Fruit fly (Drosophila melanogaster) whole organism, wandering third instar larva: ENCODE results near the gene FucT6.

ENCODE experiments used
- Abd-B ChIP-seq: fragments of >200 bp; optimal IDR thresholded peaks from 2 replicates; lab custom pipeline; 2017; ENCODE audit warnings: missing biosample characterization, missing genetic modification characterization
- CG32264 ChIP-seq: fragments of 200-800 bp; sonication (Bioruptor generic); optimal IDR thresholded peaks from 2 replicates; lab custom pipeline; 2016; ENCODE audit warnings: missing biosample characterization, missing genetic modification characterization
- CG9705 ChIP-seq: fragments of 200-800 bp; sonication (Bioruptor generic); optimal IDR thresholded peaks from 2 replicates; lab custom pipeline; 2018; ENCODE audit warnings: missing biosample characterization, mild to moderate bottlenecking, missing genetic modification characterization
- CrebA ChIP-seq: fragments of 200-800 bp; sonication (Bioruptor generic); optimal IDR thresholded peaks from 2 replicates; lab custom pipeline; 2016; ENCODE audit warnings: missing biosample characterization, mild to moderate bottlenecking, missing genetic modification characterization, borderline replicate concordance
- Dfd ChIP-seq: fragments of >200 bp; optimal IDR thresholded peaks from 2 replicates; lab custom pipeline; 2017; ENCODE audit warnings: missing biosample characterization, missing genetic modification characterization
- Dif ChIP-seq: fragments of 200-275, 200-300 bp; sonication (Bioruptor generic); optimal IDR thresholded peaks from 2 replicates; lab custom pipeline; 2018; ENCODE audit warnings: missing biosample characterization, missing genetic modification characterization; ENCODE audit not compliant: partially characterized antibody
- GATAd ChIP-seq: sonication (Bioruptor generic); optimal IDR thresholded peaks from 2 replicates; lab custom pipeline; 2016; ENCODE audit warnings: missing biosample characterization, missing genetic modification characterization
- HLH106 ChIP-seq: fragments of 200-800 bp; optimal IDR thresholded peaks from 3 replicates; lab custom pipeline; 2019; ENCODE audit warnings: missing biosample characterization, mild to moderate bottlenecking, missing genetic modification characterization, moderate library complexity
- Hnf4 ChIP-seq: fragments of 200-800 bp; sonication (Bioruptor generic); optimal IDR thresholded peaks from 2 replicates; lab custom pipeline; 2016; ENCODE audit warnings: missing biosample characterization, mild to moderate bottlenecking, missing genetic modification characterization
- Hr78 ChIP-seq: fragments of >200 bp; optimal IDR thresholded peaks from 2 replicates; lab custom pipeline; 2017; ENCODE audit warnings: missing biosample characterization, missing genetic modification characterization
- Hr83 ChIP-seq: fragments of 200-300 bp; sonication (Bioruptor generic); optimal IDR thresholded peaks from 2 replicates; lab custom pipeline; 2016; ENCODE audit warnings: missing biosample characterization, mild to moderate bottlenecking, missing genetic modification characterization, moderate library complexity; ENCODE audit not compliant: poor library complexity, severe bottlenecking
- Jra ChIP-seq: sonication (Bioruptor generic); optimal IDR thresholded peaks from 2 replicates; lab custom pipeline; 2016; ENCODE audit warnings: missing biosample characterization, missing genetic modification characterization
- Mio ChIP-seq: sonication (Bioruptor generic); optimal IDR thresholded peaks from 2 replicates; lab custom pipeline; 2016; ENCODE audit warnings: missing biosample characterization, missing genetic modification characterization
- Myc ChIP-seq: fragments of >200 bp; optimal IDR thresholded peaks from 2 replicates; lab custom pipeline; 2017
- N ChIP-seq: fragments of >200 bp; optimal IDR thresholded peaks from 2 replicates; lab custom pipeline; 2018; ENCODE audit warnings: missing biosample characterization, missing external identifiers, missing genetic modification characterization
- OdsH ChIP-seq: fragments of 200-800 bp; sonication (Bioruptor generic); optimal IDR thresholded peaks from 2 replicates; lab custom pipeline; 2016; ENCODE audit warnings: missing biosample characterization, mild to moderate bottlenecking, missing genetic modification characterization
- Rel ChIP-seq, 2 experiments: fragments of 200-800 bp; sonication (Bioruptor generic) in 1 of 2; optimal IDR thresholded peaks; 2 replicates in 1 of 2; 3 replicates in 1 of 2; lab custom pipeline; 2016 to 2019; ENCODE audit warnings: mild to moderate bottlenecking in 2 of 2, missing biosample characterization in 2 of 2, missing genetic modification characterization in 2 of 2, moderate library complexity in 1 of 2
- Sp1 ChIP-seq: fragments of 200-800 bp; sonication (Bioruptor generic); optimal IDR thresholded peaks from 3 replicates; lab custom pipeline; 2019; ENCODE audit warnings: missing biosample characterization, mild to moderate bottlenecking, missing genetic modification characterization, moderate library complexity
- Vsx2 ChIP-seq: fragments of 200-300, 225-300 bp; sonication (Bioruptor generic); optimal IDR thresholded peaks from 2 replicates; lab custom pipeline; 2018; ENCODE audit warnings: missing biosample characterization, missing genetic modification characterization; ENCODE audit not compliant: partially characterized antibody
- br ChIP-seq: fragments of 200-800 bp; sonication (Bioruptor generic); optimal IDR thresholded peaks from 2 replicates; lab custom pipeline; 2016; ENCODE audit warnings: missing biosample characterization, missing genetic modification characterization
- brk ChIP-seq: fragments of 200-800 bp; sonication (Bioruptor generic); optimal IDR thresholded peaks from 2 replicates; lab custom pipeline; 2016; ENCODE audit warnings: missing biosample characterization, mild to moderate bottlenecking, missing genetic modification characterization
- dl ChIP-seq, 2 experiments: fragments of 175-275, 200-275 bp in 1 of 2; fragments of 200-275 bp in 1 of 2; sonication (Bioruptor generic); optimal IDR thresholded peaks; lab custom pipeline; 2018; ENCODE audit warnings: mild to moderate bottlenecking in 2 of 2, missing biosample characterization in 2 of 2, missing genetic modification characterization in 2 of 2, moderate library complexity in 2 of 2; ENCODE audit not compliant: partially characterized antibody in 2 of 2, insufficient read depth in 1 of 2
- dmrt93B ChIP-seq: fragments of 200-800 bp; sonication (Bioruptor generic); optimal IDR thresholded peaks from 2 replicates; lab custom pipeline; 2018; ENCODE audit warnings: missing biosample characterization, mild to moderate bottlenecking, missing genetic modification characterization
- dsf ChIP-seq: sonication (Bioruptor generic); optimal IDR thresholded peaks from 2 replicates; lab custom pipeline; 2016; ENCODE audit warnings: missing biosample characterization, missing genetic modification characterization, borderline replicate concordance
- ey ChIP-seq: fragments of 200-800 bp; sonication (Bioruptor generic); optimal IDR thresholded peaks from 2 replicates; lab custom pipeline; 2016; ENCODE audit warnings: missing biosample characterization, missing genetic modification characterization
- foxo ChIP-seq, 2 experiments: fragments of 200-800 bp; sonication (Bioruptor generic); optimal IDR thresholded peaks; 2 replicates in 1 of 2; 3 replicates in 1 of 2; lab custom pipeline; 2016 to 2017; ENCODE audit warnings: missing biosample characterization in 2 of 2, missing genetic modification characterization in 2 of 2
- fru ChIP-seq: fragments of 200-800 bp; sonication (Bioruptor generic); optimal IDR thresholded peaks from 3 replicates; lab custom pipeline; 2016; ENCODE audit warnings: missing biosample characterization, mild to moderate bottlenecking, missing genetic modification characterization
- h ChIP-seq: fragments of 200-800 bp; sonication (Bioruptor generic); optimal IDR thresholded peaks from 3 replicates; lab custom pipeline; 2016; ENCODE audit warnings: missing biosample characterization, mild to moderate bottlenecking, missing genetic modification characterization
- jim ChIP-seq: fragments of 175-275, 200-325 bp; sonication (Bioruptor generic); optimal IDR thresholded peaks from 2 replicates; lab custom pipeline; 2016; ENCODE audit warnings: missing biosample characterization, mild to moderate bottlenecking, missing genetic modification characterization
- lola ChIP-seq: fragments of >200 bp; optimal IDR thresholded peaks from 2 replicates; lab custom pipeline; 2017; ENCODE audit warnings: missing biosample characterization, missing genetic modification characterization
- pan ChIP-seq: fragments of >200 bp; optimal IDR thresholded peaks from 2 replicates; lab custom pipeline; 2017
- psq ChIP-seq: fragments of 200-800 bp; sonication (Bioruptor generic); optimal IDR thresholded peaks from 3 replicates; lab custom pipeline; 2017; ENCODE audit warnings: missing biosample characterization, mild to moderate bottlenecking, missing genetic modification characterization, moderate library complexity
- rgr ChIP-seq: fragments of 200-800 bp; sonication (Bioruptor generic); optimal IDR thresholded peaks from 3 replicates; lab custom pipeline; 2016; ENCODE audit warnings: missing biosample characterization, mild to moderate bottlenecking, missing genetic modification characterization
- sage ChIP-seq: fragments of 200-800 bp; sonication (Bioruptor generic); optimal IDR thresholded peaks from 2 replicates; lab custom pipeline; 2016; ENCODE audit warnings: missing biosample characterization, mild to moderate bottlenecking, missing genetic modification characterization
- sv ChIP-seq: fragments of 200-800 bp; sonication (Bioruptor generic); optimal IDR thresholded peaks from 3 replicates; lab custom pipeline; 2016; ENCODE audit warnings: missing biosample characterization, missing genetic modification characterization
- tai ChIP-seq: sonication (Bioruptor generic); optimal IDR thresholded peaks from 2 replicates; lab custom pipeline; 2016; ENCODE audit warnings: missing biosample characterization, missing genetic modification characterization
- usp ChIP-seq: fragments of >200 bp; optimal IDR thresholded peaks from 2 replicates; lab custom pipeline; 2017; ENCODE audit warnings: missing biosample characterization, missing genetic modification characterization
- woc ChIP-seq: sonication (Bioruptor generic); optimal IDR thresholded peaks from 2 replicates; lab custom pipeline; 2016; ENCODE audit warnings: missing biosample characterization, mild to moderate bottlenecking, missing genetic modification characterization

The FucT6 gene

dm6 chrX:11689669-11690068 is 20.1 kb downstream of the FucT6 start:
- TF ChIP-seq rgr: no peak
- no peak for TF ChIP-seq sv
- TF ChIP-seq HLH106: no peak
- no peak for TF ChIP-seq ey (GFP tag; lab: Kevin White, UChicago)
- TF ChIP-seq tai (GFP tag; lab: Kevin White, UChicago): no peak
- TF ChIP-seq sage: no peak
- TF ChIP-seq Hr78: no peak
- TF ChIP-seq dsf (GFP tag; lab: Kevin White, UChicago): no peak
- no peak for TF ChIP-seq h (GFP tag; lab: Kevin White, UChicago)
- TF ChIP-seq OdsH: no peak
- TF ChIP-seq lola: no peak
- TF ChIP-seq brk (GFP tag; lab: Kevin White, UChicago): no peak

dm6 chrX:11687666-11688492 is 21.9 kb downstream of the FucT6 start:
- TF ChIP-seq Rel (GFP tag; optimal IDR thresholded peaks at IDR 0.05; lab: Kevin White, UChicago) (no peak), Rel (tag; optimal IDR thresholded peaks at IDR 0.05; lab: Kevin White, UChicago) (peak; percentile 34), foxo (GFP tag; optimal IDR thresholded peaks at IDR 0.05; lab: Kevin White, UChicago) (no peak)

dm6 chrX:11686675-11687074 is 23.1 kb downstream of the FucT6 start:
- TF ChIP-seq Jra (GFP tag; lab: Kevin White, UChicago): no peak
- TF ChIP-seq Dif (GFP tag; lab: Kevin White, UChicago): no peak

dm6 chrX:11685918-11686640 is 23.7 kb downstream of the FucT6 start:
- no peak for TF ChIP-seq dsf (GFP tag; lab: Kevin White, UChicago)
- peak; percentile 78 for TF ChIP-seq woc (GFP tag; lab: Kevin White, UChicago)
- peak; percentile 76 for TF ChIP-seq br (GFP tag; lab: Kevin White, UChicago)
- TF ChIP-seq Jra (GFP tag; lab: Kevin White, UChicago): peak; percentile 15
- TF ChIP-seq N: no peak
- no peak for TF ChIP-seq lola
- TF ChIP-seq Rel (GFP tag; optimal IDR thresholded peaks at IDR 0.05; lab: Kevin White, UChicago): no peak
- TF ChIP-seq Rel (tag; optimal IDR thresholded peaks at IDR 0.05; lab: Kevin White, UChicago): no peak
- peak; percentile 78 for TF ChIP-seq rgr
- TF ChIP-seq psq: peak; percentile 93
- no peak for TF ChIP-seq CG32264 (GFP tag; lab: Kevin White, UChicago)
- peak; percentile 74 for TF ChIP-seq HLH106
- TF ChIP-seq Hr83: peak; percentile 64
- peak; percentile 95 for TF ChIP-seq Dif (GFP tag; lab: Kevin White, UChicago)
- peak; percentile 77 for TF ChIP-seq dmrt93B (GFP tag; lab: Kevin White, UChicago)
- TF ChIP-seq brk (GFP tag; lab: Kevin White, UChicago): peak; percentile 36
- no peak for TF ChIP-seq Mio (GFP tag; lab: Kevin White, UChicago)
- TF ChIP-seq usp: no peak
- no peak for TF ChIP-seq pan
- TF ChIP-seq OdsH: peak; percentile 82
- peak; percentile 73 to 95 for TF ChIP-seq dl (GFP tag; optimal IDR thresholded peaks at IDR 0.05; lab: Kevin White, UChicago; ENCODE audit: insufficient read depth in 1 of 2, partially characterized antibody in 2 of 2)
- no peak for TF ChIP-seq sv
- TF ChIP-seq foxo (GFP tag; optimal IDR thresholded peaks at IDR 0.05; lab: Kevin White, UChicago): peak in 1 of 2 experiments; percentile 86
- TF ChIP-seq tai (GFP tag; lab: Kevin White, UChicago): no peak
- no peak for TF ChIP-seq GATAd (GFP tag; lab: Kevin White, UChicago)
- no peak for TF ChIP-seq jim (GFP tag; lab: Kevin White, UChicago)
- TF ChIP-seq Vsx2: no peak
- peak; percentile 87 for TF ChIP-seq h (GFP tag; lab: Kevin White, UChicago)
- no peak for TF ChIP-seq Abd-B (GFP tag; lab: Kevin White, UChicago)
- no peak for TF ChIP-seq CrebA
- TF ChIP-seq Myc (lab: Kevin White, UChicago): no peak
- peak; percentile 74 for TF ChIP-seq Hnf4 (GFP tag; lab: Kevin White, UChicago)
- TF ChIP-seq Hr78: no peak
- no peak for TF ChIP-seq CG9705
- TF ChIP-seq sage: peak; percentile 22
- peak; percentile 83 for TF ChIP-seq Sp1
- TF ChIP-seq ey (GFP tag; lab: Kevin White, UChicago): peak; percentile 70
- no peak for TF ChIP-seq Dfd (GFP tag; lab: Kevin White, UChicago)
- TF ChIP-seq fru (GFP tag; lab: Kevin White, UChicago): peak; percentile 82
- TF ChIP-seq, all 38 proteins: peak for 19
